Worm (Caenorhabditis elegans) whole organism, L4 larva: ENCODE data around the gene C06A1.7.

ENCODE experiments used
- F49E8.2 ChIP-seq: sonication (generic microtip); optimal IDR thresholded peaks from 2 replicates; lab custom pipeline; 2016; ENCODE audit warnings: missing compliant biosample characterization, mild to moderate bottlenecking, missing genetic modification characterization, borderline replicate concordance
- Y75B8A.6 ChIP-seq: fragments of 200-800 bp; sonication (Bioruptor generic); IDR thresholded peaks from 2 replicates; pipeline ENCODE4 v1.3.6; 2022; ENCODE audit warnings: missing genetic modification reagents, missing genetic modification characterization, missing compliant biosample characterization
- ZK337.2 ChIP-seq: fragments of 200-800 bp; sonication (Bioruptor generic); IDR thresholded peaks from 2 replicates; pipeline ENCODE4 v1.3.6; 2022; ENCODE audit warnings: missing genetic modification reagents, missing genetic modification characterization, missing compliant biosample characterization
- aha-1 ChIP-seq: fragments of 150-350 bp; peaks from one replicate; lab custom pipeline; 2014; ENCODE audit warnings: missing biosample characterization, missing genetic modification characterization
- ceh-82 ChIP-seq: sonication (generic microtip); optimal IDR thresholded peaks from 2 replicates; lab custom pipeline; 2017; ENCODE audit warnings: missing biosample characterization, missing genetic modification characterization
- daf-16 ChIP-seq, 3 experiments: sonication (generic microtip); optimal IDR thresholded peaks; 2 replicates each; lab custom pipeline; 2016 to 2017; ENCODE audit warnings: missing genetic modification characterization in 3 of 3, missing genetic modification reagents in 3 of 3, mild to moderate bottlenecking in 2 of 3, missing compliant biosample characterization in 2 of 3, missing biosample characterization in 1 of 3, moderate library complexity in 1 of 3
- dmd-6 ChIP-seq: fragments of 200-800 bp; sonication (Bioruptor generic); IDR thresholded peaks from 2 replicates; pipeline ENCODE4 v1.3.6; 2022; ENCODE audit warnings: missing genetic modification reagents, missing genetic modification characterization, missing compliant biosample characterization
- dpl-1 ChIP-seq: fragments of 150-350 bp; optimal IDR thresholded peaks from 2 replicates; lab custom pipeline; 2014; ENCODE audit warnings: missing biosample characterization, missing genetic modification reagents, missing genetic modification characterization
- duxl-1 ChIP-seq: sonication (generic microtip); optimal IDR thresholded peaks from 2 replicates; lab custom pipeline; 2016; ENCODE audit warnings: mild to moderate bottlenecking, missing genetic modification characterization, moderate library complexity, missing compliant biosample characterization; ENCODE audit not compliant: poor library complexity
- dve-1 ChIP-seq: sonication (generic microtip); optimal IDR thresholded peaks from 2 replicates; lab custom pipeline; 2017; ENCODE audit warnings: antibody characterized with exemption, mild to moderate bottlenecking, missing genetic modification characterization, missing compliant biosample characterization; ENCODE audit not compliant: insufficient read depth
- egl-43 ChIP-seq: fragments of 200-800 bp; sonication (Bioruptor generic); IDR thresholded peaks from 2 replicates; pipeline ENCODE4 v1.3.6; 2022; ENCODE audit warnings: missing genetic modification reagents, missing genetic modification characterization, missing compliant biosample characterization
- fos-1 ChIP-seq: fragments of 150-350 bp; optimal IDR thresholded peaks from 2 replicates; lab custom pipeline; 2014; ENCODE audit warnings: missing biosample characterization, missing genetic modification characterization
- hif-1 ChIP-seq, 2 experiments: sonication (generic microtip); optimal IDR thresholded peaks; 2 replicates each; lab custom pipeline; 2016 to 2017; ENCODE audit warnings: missing compliant biosample characterization in 2 of 2, missing genetic modification characterization in 2 of 2, missing genetic modification reagents in 2 of 2, missing genotype in 2 of 2, mild to moderate bottlenecking in 1 of 2
- hlh-11 ChIP-seq: fragments of 200-800 bp; sonication (Bioruptor generic); optimal IDR thresholded peaks from 2 replicates; lab custom pipeline; 2018; ENCODE audit warnings: mild to moderate bottlenecking, missing genetic modification characterization, missing compliant biosample characterization
- hlh-30 ChIP-seq: sonication (generic microtip); optimal IDR thresholded peaks from 2 replicates; lab custom pipeline; 2017; ENCODE audit warnings: antibody characterized with exemption, mild to moderate bottlenecking, missing genetic modification characterization, missing compliant biosample characterization; ENCODE audit not compliant: insufficient read depth
- lin-15B ChIP-seq: fragments of 150-350 bp; sonication (generic microtip); optimal IDR thresholded peaks from 3 replicates; lab custom pipeline; 2014; ENCODE audit warnings: missing biosample characterization, missing genetic modification characterization
- lin-29 ChIP-seq: fragments of 200-800 bp; sonication (Bioruptor generic); IDR thresholded peaks from 2 replicates; pipeline ENCODE4 v1.3.6; 2022; ENCODE audit warnings: missing genetic modification reagents, missing genetic modification characterization, missing compliant biosample characterization
- lin-38 ChIP-seq: fragments of 200-800 bp; sonication (Bioruptor generic); IDR thresholded peaks from 2 replicates; pipeline ENCODE4 v1.3.6; 2022; ENCODE audit warnings: missing genetic modification reagents, missing genetic modification characterization, missing compliant biosample characterization
- lsy-2 ChIP-seq, 2 experiments: fragments of 150-350 bp in 1 of 2; sonication (generic microtip) in 1 of 2; optimal IDR thresholded peaks; 2 replicates each; lab custom pipeline; 2014 to 2017; ENCODE audit warnings: missing biosample characterization in 2 of 2, missing genetic modification characterization in 2 of 2
- mdl-1 ChIP-seq, 2 experiments: fragments of 150-350 bp in 1 of 2; sonication (generic microtip) in 1 of 2; optimal IDR thresholded peaks; 2 replicates each; lab custom pipeline; 2014 to 2017; ENCODE audit warnings: missing biosample characterization in 2 of 2, missing genetic modification characterization in 2 of 2
- mxl-3 ChIP-seq: fragments of 200-800 bp; sonication (Bioruptor generic); optimal IDR thresholded peaks from 2 replicates; lab custom pipeline; 2018; ENCODE audit warnings: mild to moderate bottlenecking, missing genetic modification characterization, missing compliant biosample characterization
- nhr-11 ChIP-seq: fragments of 150-350 bp; optimal IDR thresholded peaks from 2 replicates; lab custom pipeline; 2014; ENCODE audit warnings: missing biosample characterization, missing genetic modification characterization
- nhr-111 ChIP-seq: fragments of 200-800 bp; sonication (Bioruptor generic); optimal IDR thresholded peaks from 2 replicates; lab custom pipeline; 2018; ENCODE audit warnings: mild to moderate bottlenecking, missing genetic modification characterization, missing compliant biosample characterization
- nhr-28 ChIP-seq: fragments of 150-350 bp; optimal IDR thresholded peaks from 2 replicates; lab custom pipeline; 2014; ENCODE audit warnings: missing biosample characterization, missing genetic modification characterization
- nhr-76 ChIP-seq: fragments of 150-350 bp; optimal IDR thresholded peaks from 2 replicates; lab custom pipeline; 2014; ENCODE audit warnings: missing biosample characterization, missing genetic modification characterization
- set-16 ChIP-seq: fragments of 200-800 bp; sonication (Bioruptor generic); IDR thresholded peaks from 2 replicates; pipeline ENCODE4 v1.3.6; 2022; ENCODE audit warnings: missing genetic modification reagents, missing genetic modification characterization, missing compliant biosample characterization
- skn-1 ChIP-seq: fragments of 150-350 bp; optimal IDR thresholded peaks from 2 replicates; lab custom pipeline; 2014; ENCODE audit warnings: missing biosample characterization, missing genetic modification characterization
- tra-1 ChIP-seq: fragments of 200-800 bp; sonication (Bioruptor generic); IDR thresholded peaks from 2 replicates; pipeline ENCODE4 v1.3.6; 2022; ENCODE audit warnings: missing genetic modification reagents, missing genetic modification characterization, missing compliant biosample characterization
- unc-130 ChIP-seq: sonication (generic microtip); optimal IDR thresholded peaks from 2 replicates; lab custom pipeline; 2016; ENCODE audit warnings: missing genetic modification reagents, missing genetic modification characterization, missing compliant biosample characterization
- zfp-2 ChIP-seq: sonication (generic microtip); optimal IDR thresholded peaks from 2 replicates; lab custom pipeline; 2016; ENCODE audit warnings: mild to moderate bottlenecking, missing genetic modification characterization, missing compliant biosample characterization
- ztf-11 ChIP-seq: fragments of 150-350 bp; optimal IDR thresholded peaks from 2 replicates; lab custom pipeline; 2014; ENCODE audit warnings: missing biosample characterization, missing genetic modification characterization

The C06A1.7 gene

DNA sequence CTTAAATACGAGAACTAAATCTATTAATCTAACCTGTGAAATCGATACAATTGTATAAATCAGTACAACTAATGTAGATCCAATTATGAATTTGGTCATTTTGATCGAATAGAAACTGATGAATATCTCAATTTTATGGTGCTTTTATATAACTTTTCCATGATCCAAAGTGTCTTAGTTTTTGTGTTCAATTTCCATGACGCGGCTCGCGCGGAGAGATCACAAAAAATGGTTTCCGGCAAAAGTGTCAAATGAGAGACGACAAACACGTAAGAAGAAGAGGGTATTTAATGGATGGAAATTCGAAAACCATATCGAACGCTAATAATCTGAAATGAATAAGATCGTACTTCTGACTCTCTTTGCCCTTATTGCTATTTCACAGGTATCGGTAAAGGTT lies at the start of gene C06A1.7, which contains the start of gene C06A1.6:
C06A1.7 (plus strand) TSS at position 314 of the 400 bp plus-strand sequence.
C06A1.6 (minus strand) TSS at position 101 of the 400 bp plus-strand sequence.
- TF ChIP-seq mxl-3 (GFP tag; lab: Kevin White, UChicago) (no peak), set-16 (GFP tag; lab: Robert Waterston, UW) (no peak), hlh-30 (tag; lab: Kevin White, UChicago) (no peak)

DNA sequence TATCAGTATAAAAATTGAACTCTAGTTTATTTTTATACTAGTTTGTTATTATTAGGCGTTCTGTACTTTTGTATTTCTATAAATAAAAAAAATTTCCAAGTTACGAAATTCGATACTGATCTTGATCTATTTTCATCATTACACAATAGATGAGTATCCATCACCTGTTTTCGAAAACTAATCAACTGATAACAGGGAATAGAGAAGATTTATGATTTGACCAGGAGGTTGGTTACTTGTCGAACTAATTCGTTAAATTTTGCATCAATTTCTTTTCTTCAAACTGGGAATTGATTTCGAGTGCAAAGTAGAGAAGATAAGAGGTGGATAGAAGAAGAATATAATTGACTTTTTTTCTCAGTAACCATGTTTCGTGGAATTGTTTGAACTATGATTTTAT lies 49.3 kb upstream of the C06A1.7 start:
- TF ChIP-seq lin-29 (GFP tag; lab: Robert Waterston, UW) (no peak), set-16 (GFP tag; lab: Robert Waterston, UW) (no peak), daf-16 (GFP tag; optimal IDR thresholded peaks at IDR 0.05; lab: Kevin White, UChicago) (no peak), daf-16 (tag; optimal IDR thresholded peaks at IDR 0.05; lab: Kevin White, UChicago) (no peak), ztf-11 (tag; lab: Kevin White, UChicago) (no peak), hlh-30 (tag; lab: Kevin White, UChicago) (peak; percentile 38), duxl-1 (tag; lab: Kevin White, UChicago) (no peak), nhr-28 (tag; lab: Kevin White, UChicago) (peak; percentile 50), aha-1 (tag; lab: Kevin White, UChicago) (peak; percentile 91), nhr-111 (GFP tag; lab: Kevin White, UChicago) (no peak), dmd-6 (peak; percentile 15; the same call in 1 of the 2 replicates), dpl-1 (GFP tag; lab: Kevin White, UChicago) (no peak), egl-43 (GFP tag; lab: Robert Waterston, UW) (no peak), unc-130 (GFP tag; lab: Kevin White, UChicago) (no peak), lin-38 (GFP tag; lab: Robert Waterston, UW) (no peak), F49E8.2 (tag; lab: Kevin White, UChicago) (no peak), ceh-82 (tag; lab: Kevin White, UChicago) (no peak), ZK337.2 (GFP tag; lab: Robert Waterston, UW) (no peak), Y75B8A.6 (no peak), lin-15B (no peak), nhr-11 (no peak)

DNA sequence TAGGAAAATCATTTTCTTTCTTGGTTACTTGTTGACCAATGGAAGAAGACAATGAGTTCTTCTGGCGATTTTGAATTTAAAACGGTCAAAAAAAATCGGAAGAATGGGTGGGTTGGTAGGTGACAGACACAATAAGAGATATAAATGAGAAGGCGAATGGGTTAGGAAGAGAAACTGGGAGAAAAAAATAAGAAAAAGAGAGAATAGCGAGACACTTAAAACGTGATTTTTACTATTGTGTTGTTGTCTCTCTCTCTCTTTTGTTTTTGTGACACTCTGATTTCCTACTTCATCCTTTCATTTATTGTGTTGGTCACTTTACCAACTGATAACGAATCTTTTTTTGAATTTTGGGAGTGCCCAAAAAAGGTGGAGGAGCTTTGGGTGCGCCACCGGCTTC lies 48.3 kb upstream of the C06A1.7 start:
- TF ChIP-seq hlh-11 (tag; lab: Kevin White, UChicago) (peak; percentile 20), lsy-2 (tag; optimal IDR thresholded peaks at IDR 0.05; lab: Kevin White, UChicago) (no peak), mdl-1 (tag; optimal IDR thresholded peaks at IDR 0.05; lab: Kevin White, UChicago) (peak in 1 of 2 experiments; percentile 28), mxl-3 (GFP tag; lab: Kevin White, UChicago) (peak; percentile 27), tra-1 (GFP tag; lab: Robert Waterston, UW) (peak; percentile 38; the same call in 1 of the 2 replicates), hif-1 (tag; optimal IDR thresholded peaks at IDR 0.05; lab: Kevin White, UChicago) (no peak), nhr-76 (no peak), ZK337.2 (GFP tag; lab: Robert Waterston, UW) (no peak), dve-1 (tag; lab: Kevin White, UChicago) (peak; percentile 6), hlh-30 (tag; lab: Kevin White, UChicago) (peak; percentile 31), nhr-28 (tag; lab: Kevin White, UChicago) (peak; percentile 40), aha-1 (tag; lab: Kevin White, UChicago) (no peak), nhr-11 (peak; percentile 4)

DNA sequence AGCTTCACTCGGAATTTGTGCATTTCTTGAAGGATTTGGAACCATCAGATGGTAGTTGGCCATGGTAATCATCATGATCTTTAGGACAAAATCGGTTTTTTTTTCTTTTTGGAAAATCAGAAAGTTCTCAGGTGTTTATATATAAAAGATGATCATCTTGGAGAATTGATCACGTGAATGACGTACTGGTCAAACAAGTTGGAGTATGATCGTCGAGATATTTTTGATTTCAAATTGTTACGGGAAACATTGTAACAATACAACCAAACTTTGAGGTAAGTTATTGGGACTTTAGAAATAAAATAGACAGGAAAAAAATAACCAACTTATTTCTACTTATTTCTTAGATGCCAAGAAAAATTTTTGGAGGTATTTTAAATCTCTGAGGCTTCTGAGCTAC lies 45.7 kb upstream of the C06A1.7 start, which contains the start of gene F59B10.4:
F59B10.4 (minus strand) TSS at position 101 of the 400 bp plus-strand sequence.
- TF ChIP-seq zfp-2 (tag; lab: Kevin White, UChicago), result no peak
- no peak for TF ChIP-seq fos-1 (tag; lab: Kevin White, UChicago)
- no peak for TF ChIP-seq skn-1 (tag; lab: Kevin White, UChicago)
- 0 out of 2 replicates have a peak, but pooled peaks have one; percentile 8 for TF ChIP-seq dmd-6
- TF ChIP-seq, all 104 proteins: peak for 1
